Worm (Caenorhabditis elegans) whole organism, L2 larva: ENCODE data around the gene F42A9.9.

Source experiments
- ceh-16 ChIP-seq: fragments of 150-350 bp; optimal IDR thresholded peaks from 2 replicates; lab custom pipeline; 2014; ENCODE audit warnings: missing biosample characterization, missing genetic modification characterization
- fos-1 ChIP-seq: fragments of 150-350 bp; optimal IDR thresholded peaks from 2 replicates; lab custom pipeline; 2014; ENCODE audit warnings: missing biosample characterization, missing genetic modification characterization
- lsy-2 ChIP-seq, 2 experiments: fragments of 150-350 bp in 1 of 2; sonication (generic microtip) in 1 of 2; optimal IDR thresholded peaks; 2 replicates each; lab custom pipeline; 2014 to 2017; ENCODE audit warnings: missing biosample characterization in 2 of 2, missing genetic modification characterization in 2 of 2
- nhr-77 ChIP-seq: fragments of 150-350 bp; optimal IDR thresholded peaks from 2 replicates; lab custom pipeline; 2014; ENCODE audit warnings: missing biosample characterization, missing genetic modification characterization
- unc-39 ChIP-seq: fragments of 150-350 bp; optimal IDR thresholded peaks from 2 replicates; lab custom pipeline; 2014; ENCODE audit warnings: missing biosample characterization, missing genetic modification characterization
- zag-1 ChIP-seq: fragments of 150-350 bp; optimal IDR thresholded peaks from 2 replicates; lab custom pipeline; 2014; ENCODE audit warnings: missing biosample characterization, missing genetic modification characterization
- ztf-11 ChIP-seq: sonication (generic microtip); optimal IDR thresholded peaks from 2 replicates; lab custom pipeline; 2017; ENCODE audit warnings: missing biosample characterization, missing genetic modification characterization

ce11 chrIV:8629609-8630052, 9.0 kb downstream of the F42A9.9 start:
- TF ChIP-seq ztf-11 = no peak
- TF ChIP-seq nhr-77 (tag; lab: Kevin White, UChicago) = no peak
- no peak for TF ChIP-seq zag-1 (tag; lab: Kevin White, UChicago)
- no peak for TF ChIP-seq ceh-16 (tag; lab: Kevin White, UChicago)
- TF ChIP-seq unc-39 (tag; lab: Kevin White, UChicago) = no peak
- TF ChIP-seq fos-1 (tag; lab: Kevin White, UChicago) = no peak
- peak; percentile 35 to 59 for TF ChIP-seq lsy-2 (tag; optimal IDR thresholded peaks at IDR 0.05; lab: Kevin White, UChicago)
